Worm (Caenorhabditis elegans) whole organism, midembryonic: Measurements from ENCODE around the gene mrp-7.
"Not testable (repeated sequence)": the region's sequence is repeated elsewhere in the genome, so short reads cannot be mapped to it uniquely, and the experiment has no call there.

Source experiments
- T22C8.4 ChIP-seq: fragments of 200-800 bp; sonication (Bioruptor generic); IDR thresholded peaks from 2 replicates; pipeline ENCODE4 v1.3.6; 2022; ENCODE audit warnings: missing genetic modification characterization, missing compliant biosample characterization
- cog-1 ChIP-seq: sonication (generic microtip); optimal IDR thresholded peaks from 2 replicates; lab custom pipeline; 2016; ENCODE audit warnings: missing genetic modification characterization, missing compliant biosample characterization
- flt-1 ChIP-seq: fragments of 200-800 bp; sonication (Bioruptor generic); IDR thresholded peaks from 2 replicates; pipeline ENCODE4 v1.3.6; 2022; ENCODE audit warnings: missing genetic modification characterization, missing compliant biosample characterization
- klf-2 ChIP-seq: fragments of 200-800 bp; sonication (Bioruptor generic); conservative IDR thresholded peaks from 2 replicates; pipeline ENCODE4 v1.3.6; 2022; ENCODE audit warnings: missing genetic modification reagents, missing genetic modification characterization, missing compliant biosample characterization
- med-1 ChIP-seq: sonication (generic microtip); optimal IDR thresholded peaks from 2 replicates; lab custom pipeline; 2017; ENCODE audit warnings: missing genetic modification characterization, mild to moderate bottlenecking, missing compliant biosample characterization, antibody characterized with exemption, missing genetic modification reagents; ENCODE audit not compliant: insufficient read depth
- ref-1 ChIP-seq: fragments of 200-800 bp; sonication (Bioruptor generic); conservative IDR thresholded peaks from 2 replicates; pipeline ENCODE4 v1.3.6; 2022; ENCODE audit warnings: missing genetic modification reagents, missing genetic modification characterization, missing compliant biosample characterization
- tab-1 ChIP-seq: fragments of 200-800 bp; sonication (Bioruptor generic); IDR thresholded peaks from 2 replicates; pipeline ENCODE4 v1.3.6; 2022; ENCODE audit warnings: missing genetic modification characterization, missing compliant biosample characterization
- ztf-23 ChIP-seq: fragments of 200-800 bp; sonication (Bioruptor generic); IDR thresholded peaks from 2 replicates; pipeline ENCODE4 v1.3.6; 2022; ENCODE audit warnings: missing genetic modification reagents, missing genetic modification characterization, missing compliant biosample characterization
- ztf-29 ChIP-seq: fragments of 200-800 bp; sonication (Bioruptor generic); IDR thresholded peaks from 2 replicates; pipeline ENCODE4 v1.3.6; 2022; ENCODE audit warnings: missing genetic modification reagents, missing genetic modification characterization, missing compliant biosample characterization

mrp-7 gene

ce11 chrV:19670866-19671265, 3.8 kb upstream of the mrp-7 start:
- TF ChIP-seq tab-1 (GFP tag; lab: Robert Waterston, UW) (no peak), klf-2 (no peak), ztf-29 (GFP tag; lab: Robert Waterston, UW) (no peak), T22C8.4 (GFP tag; lab: Robert Waterston, UW) (no peak), cog-1 (tag; lab: Kevin White, UChicago) (no peak), flt-1 (GFP tag; lab: Robert Waterston, UW) (no peak)

ce11 chrV:19671816-19672215, 2.8 kb upstream of the mrp-7 start:
- TF ChIP-seq ztf-29 (GFP tag; lab: Robert Waterston, UW) (no peak), tab-1 (GFP tag; lab: Robert Waterston, UW) (no peak)

ce11 chrV:19672357-19672756, 2.3 kb upstream of the mrp-7 start:
- TF ChIP-seq flt-1 (GFP tag; lab: Robert Waterston, UW) (no peak), klf-2 (no peak), ztf-29 (GFP tag; lab: Robert Waterston, UW) (no peak), ztf-23 (GFP tag; lab: Robert Waterston, UW) (no peak), cog-1 (tag; lab: Kevin White, UChicago) (no peak), tab-1 (GFP tag; lab: Robert Waterston, UW) (no peak), T22C8.4 (GFP tag; lab: Robert Waterston, UW) (no peak), med-1 (GFP tag; lab: Kevin White, UChicago) (no peak), ref-1 (no peak)

ce11 chrV:19673298-19673903, 1.2 kb upstream of the mrp-7 start:
- TF ChIP-seq ztf-29 (GFP tag; lab: Robert Waterston, UW), result no peak
- no peak for TF ChIP-seq klf-2
- no peak for TF ChIP-seq ztf-23 (GFP tag; lab: Robert Waterston, UW)
- TF ChIP-seq flt-1 (GFP tag; lab: Robert Waterston, UW), result no peak
- no peak for TF ChIP-seq ref-1
- TF ChIP-seq cog-1 (tag; lab: Kevin White, UChicago), result no peak
- no peak for TF ChIP-seq med-1 (GFP tag; lab: Kevin White, UChicago)
- TF ChIP-seq T22C8.4 (GFP tag; lab: Robert Waterston, UW), result no peak
- no peak for TF ChIP-seq tab-1 (GFP tag; lab: Robert Waterston, UW)

- TF ChIP-seq T22C8.4 (GFP tag; lab: Robert Waterston, UW), result peak; percentile 76
- no peak for TF ChIP-seq ztf-29 (GFP tag; lab: Robert Waterston, UW)
- TF ChIP-seq ref-1, result no peak
Observed at ce11 chrV:19691271-19691886, 16.7 kb downstream of the mrp-7 start.

- TF ChIP-seq flt-1 (GFP tag; lab: Robert Waterston, UW) (no peak), T22C8.4 (GFP tag; lab: Robert Waterston, UW) (peak; percentile 55), tab-1 (GFP tag; lab: Robert Waterston, UW) (no peak)
Observed at ce11 chrV:19691954-19692353, 17.3 kb downstream of the mrp-7 start.

- TF ChIP-seq cog-1 (tag; lab: Kevin White, UChicago), result no peak
- no peak for TF ChIP-seq ref-1
- peak; percentile 46; the same call in 1 of the 2 replicates for TF ChIP-seq T22C8.4 (GFP tag; lab: Robert Waterston, UW)
- no peak for TF ChIP-seq ztf-23 (GFP tag; lab: Robert Waterston, UW)
- TF ChIP-seq ztf-29 (GFP tag; lab: Robert Waterston, UW), result no peak
Observed at ce11 chrV:19697348-19698172, 22.9 kb downstream of the mrp-7 start, which contains the start of the genes Y43F8C.13 and ani-3. Y43F8C.13 (minus strand) TSS chrV:19697398. ani-3 (plus strand) TSS chrV:19697732.

ce11 chrV:19708849-19709248, 34.2 kb downstream of the mrp-7 start, which contains the start of gene srv-3:
srv-3 (minus strand) TSS chrV:19708949.
- TF ChIP-seq ref-1, result no peak
- no peak for TF ChIP-seq klf-2
- TF ChIP-seq flt-1 (GFP tag; lab: Robert Waterston, UW), result no peak
- no peak for TF ChIP-seq cog-1 (tag; lab: Kevin White, UChicago)
- no peak for TF ChIP-seq ztf-23 (GFP tag; lab: Robert Waterston, UW)
- TF ChIP-seq med-1 (GFP tag; lab: Kevin White, UChicago), result no peak
- TF ChIP-seq T22C8.4 (GFP tag; lab: Robert Waterston, UW), result no peak
- TF ChIP-seq ztf-29 (GFP tag; lab: Robert Waterston, UW), result no peak

- TF ChIP-seq flt-1 (GFP tag; lab: Robert Waterston, UW); med-1 (GFP tag; lab: Kevin White, UChicago); ztf-23 (GFP tag; lab: Robert Waterston, UW): not testable (repeated sequence)
Observed at ce11 chrV:19710514-19710913, 35.9 kb downstream of the mrp-7 start, which contains the start of gene Y43F8C.15. Y43F8C.15 (minus strand) TSS chrV:19710614.

- not testable (repeated sequence) for TF ChIP-seq tab-1 (GFP tag; lab: Robert Waterston, UW); ztf-23 (GFP tag; lab: Robert Waterston, UW); ref-1
Observed at ce11 chrV:19711646-19712045, 37.0 kb downstream of the mrp-7 start, which contains the start of gene Y43F8C.23. Y43F8C.23 (minus strand) TSS chrV:19711746.
